Worm (Caenorhabditis elegans) whole organism, L4 larva: ENCODE results near the gene T27E7.4.

Source experiments
- F26F4.8 ChIP-seq: fragments of 200-800 bp; sonication (Bioruptor generic); conservative IDR thresholded peaks from 2 replicates; pipeline ENCODE4 v1.3.6; 2022; ENCODE audit warnings: missing genetic modification characterization, missing compliant biosample characterization
- F44E2.7 ChIP-seq: fragments of 200-800 bp; sonication (Bioruptor generic); IDR thresholded peaks from 2 replicates; pipeline ENCODE4 v2.1.2; 2022; ENCODE audit warnings: missing genetic modification characterization, missing compliant biosample characterization
- R02D3.7 ChIP-seq: fragments of 150-350 bp; sonication (generic microtip); optimal IDR thresholded peaks from 3 replicates; lab custom pipeline; 2014; ENCODE audit warnings: missing biosample characterization, missing genetic modification characterization
- T20F7.1 ChIP-seq: fragments of 200-800 bp; sonication (Bioruptor generic); optimal IDR thresholded peaks from 2 replicates; lab custom pipeline; 2018; ENCODE audit warnings: mild to moderate bottlenecking, missing genetic modification characterization, missing compliant biosample characterization
- Y105C5A.15 ChIP-seq: fragments of 200-800 bp; sonication (Bioruptor generic); IDR thresholded peaks from 2 replicates; pipeline ENCODE4 v1.3.6; 2022; ENCODE audit warnings: missing genetic modification characterization, missing compliant biosample characterization
- Y48G9A.11 ChIP-seq: fragments of 200-800 bp; sonication (Bioruptor generic); IDR thresholded peaks from 2 replicates; pipeline ENCODE4 v1.3.6; 2022; ENCODE audit warnings: missing genetic modification reagents, missing genetic modification characterization, missing compliant biosample characterization
- ZK546.5 ChIP-seq, 2 experiments: sonication (generic microtip); optimal IDR thresholded peaks; 2 replicates each; lab custom pipeline; 2017; ENCODE audit warnings: missing biosample characterization in 2 of 2, missing genetic modification characterization in 2 of 2
- aly-2 ChIP-seq: sonication (generic microtip); optimal IDR thresholded peaks from 2 replicates; lab custom pipeline; 2018; ENCODE audit warnings: missing biosample characterization, missing genetic modification characterization
- arid-1 ChIP-seq: fragments of 200-800 bp; sonication (Bioruptor generic); conservative IDR thresholded peaks from 2 replicates; pipeline ENCODE4 v1.3.6; 2022; ENCODE audit warnings: missing genetic modification reagents, missing genetic modification characterization, missing compliant biosample characterization
- attf-4 ChIP-seq: sonication (generic microtip); optimal IDR thresholded peaks from 3 replicates; lab custom pipeline; 2017; ENCODE audit warnings: missing biosample characterization, missing genetic modification characterization
- ceh-28 ChIP-seq: fragments of 150-350 bp; optimal IDR thresholded peaks from 2 replicates; lab custom pipeline; 2014; ENCODE audit warnings: missing biosample characterization, missing genetic modification reagents, missing genetic modification characterization
- ceh-44 ChIP-seq: fragments of 200-800 bp; sonication (Bioruptor generic); IDR thresholded peaks from 2 replicates; pipeline ENCODE4 v1.3.6; 2022; ENCODE audit warnings: missing genetic modification reagents, missing genetic modification characterization, missing compliant biosample characterization
- ceh-62 ChIP-seq: sonication (generic microtip); optimal IDR thresholded peaks from 2 replicates; lab custom pipeline; 2017; ENCODE audit warnings: missing biosample characterization, missing genetic modification characterization
- ces-1 ChIP-seq: fragments of 150-350 bp; sonication (generic microtip); optimal IDR thresholded peaks from 4 replicates; lab custom pipeline; 2014; ENCODE audit warnings: missing biosample characterization, missing genetic modification reagents, missing genetic modification characterization
- cey-2 ChIP-seq: sonication (generic microtip); optimal IDR thresholded peaks from 3 replicates; lab custom pipeline; 2017; ENCODE audit warnings: missing genetic modification characterization, mild to moderate bottlenecking, missing compliant biosample characterization, antibody characterized with exemption, borderline replicate concordance; ENCODE audit not compliant: insufficient read depth
- daf-16 ChIP-seq, 3 experiments: sonication (generic microtip); optimal IDR thresholded peaks; 2 replicates each; lab custom pipeline; 2016 to 2017; ENCODE audit warnings: missing genetic modification characterization in 3 of 3, missing genetic modification reagents in 3 of 3, mild to moderate bottlenecking in 2 of 3, missing compliant biosample characterization in 2 of 3, missing biosample characterization in 1 of 3, moderate library complexity in 1 of 3
- dmd-8 ChIP-seq: fragments of 200-800 bp; sonication (Bioruptor generic); IDR thresholded peaks from 2 replicates; pipeline ENCODE4 v1.3.6; 2022; ENCODE audit warnings: missing genetic modification characterization, missing compliant biosample characterization
- duxl-1 ChIP-seq: sonication (generic microtip); optimal IDR thresholded peaks from 2 replicates; lab custom pipeline; 2016; ENCODE audit warnings: mild to moderate bottlenecking, missing genetic modification characterization, moderate library complexity, missing compliant biosample characterization; ENCODE audit not compliant: poor library complexity
- hlh-11 ChIP-seq: fragments of 200-800 bp; sonication (Bioruptor generic); optimal IDR thresholded peaks from 2 replicates; lab custom pipeline; 2018; ENCODE audit warnings: mild to moderate bottlenecking, missing genetic modification characterization, missing compliant biosample characterization
- hlh-30 ChIP-seq: sonication (generic microtip); optimal IDR thresholded peaks from 2 replicates; lab custom pipeline; 2017; ENCODE audit warnings: antibody characterized with exemption, mild to moderate bottlenecking, missing genetic modification characterization, missing compliant biosample characterization; ENCODE audit not compliant: insufficient read depth
- hmg-1.1 ChIP-seq: fragments of 200-800 bp; sonication (Bioruptor generic); IDR thresholded peaks from 2 replicates; pipeline ENCODE4 v1.3.6; 2022; ENCODE audit warnings: missing genetic modification reagents, missing genetic modification characterization, missing compliant biosample characterization
- lin-13 ChIP-seq: fragments of 150-350 bp; optimal IDR thresholded peaks from 2 replicates; lab custom pipeline; 2014; ENCODE audit warnings: missing biosample characterization, missing genetic modification reagents, missing genetic modification characterization
- lsy-2 ChIP-seq, 2 experiments: fragments of 150-350 bp in 1 of 2; sonication (generic microtip) in 1 of 2; optimal IDR thresholded peaks; 2 replicates each; lab custom pipeline; 2014 to 2017; ENCODE audit warnings: missing biosample characterization in 2 of 2, missing genetic modification characterization in 2 of 2
- madf-5 ChIP-seq, 2 experiments: fragments of 200-800 bp; sonication (Bioruptor generic); IDR thresholded peaks; 2 replicates each; pipeline ENCODE4 v1.3.6; 2022; ENCODE audit warnings: missing compliant biosample characterization in 2 of 2, missing genetic modification characterization in 2 of 2
- madf-9 ChIP-seq: fragments of 200-800 bp; sonication (Bioruptor generic); conservative IDR thresholded peaks from 2 replicates; pipeline ENCODE4 v1.3.6; 2022; ENCODE audit warnings: missing genetic modification reagents, missing genetic modification characterization, missing compliant biosample characterization
- mes-2 ChIP-seq: sonication (generic microtip); optimal IDR thresholded peaks from 2 replicates; lab custom pipeline; 2016; ENCODE audit warnings: missing genotype, mild to moderate bottlenecking, missing genetic modification characterization, missing compliant biosample characterization; ENCODE audit not compliant: poor library complexity, severe bottlenecking
- mxl-2 ChIP-seq: fragments of 200-800 bp; sonication (Bioruptor generic); conservative IDR thresholded peaks from 2 replicates; pipeline ENCODE4 v1.3.6; 2022; ENCODE audit warnings: missing genetic modification reagents, missing genetic modification characterization, missing compliant biosample characterization
- mxl-3 ChIP-seq: fragments of 200-800 bp; sonication (Bioruptor generic); optimal IDR thresholded peaks from 2 replicates; lab custom pipeline; 2018; ENCODE audit warnings: mild to moderate bottlenecking, missing genetic modification characterization, missing compliant biosample characterization
- nhr-10 ChIP-seq: fragments of 150-350 bp; optimal IDR thresholded peaks from 2 replicates; lab custom pipeline; 2014; ENCODE audit warnings: missing biosample characterization, missing genetic modification characterization
- nhr-11 ChIP-seq: fragments of 150-350 bp; optimal IDR thresholded peaks from 2 replicates; lab custom pipeline; 2014; ENCODE audit warnings: missing biosample characterization, missing genetic modification characterization
- nhr-111 ChIP-seq: fragments of 200-800 bp; sonication (Bioruptor generic); optimal IDR thresholded peaks from 2 replicates; lab custom pipeline; 2018; ENCODE audit warnings: mild to moderate bottlenecking, missing genetic modification characterization, missing compliant biosample characterization
- nhr-41 ChIP-seq: fragments of 200-800 bp; sonication (Bioruptor generic); IDR thresholded peaks from 2 replicates; pipeline ENCODE4 v1.3.6; 2022; ENCODE audit warnings: missing genetic modification reagents, missing genetic modification characterization, missing compliant biosample characterization
- nhr-6 ChIP-seq: fragments of 150-350 bp; optimal IDR thresholded peaks from 2 replicates; lab custom pipeline; 2014; ENCODE audit warnings: missing biosample characterization, missing genetic modification characterization
- php-3 ChIP-seq: fragments of 200-800 bp; sonication (Bioruptor generic); IDR thresholded peaks from 2 replicates; pipeline ENCODE4 v1.3.6; 2022; ENCODE audit warnings: missing genetic modification reagents, missing genetic modification characterization, missing compliant biosample characterization
- sdz-12 ChIP-seq: fragments of 200-800 bp; sonication (Bioruptor generic); optimal IDR thresholded peaks from 2 replicates; lab custom pipeline; 2018; ENCODE audit warnings: mild to moderate bottlenecking, missing genetic modification characterization, missing compliant biosample characterization
- snpc-4 ChIP-seq: fragments of 150-350 bp; optimal IDR thresholded peaks from 2 replicates; lab custom pipeline; 2014; ENCODE audit warnings: missing biosample characterization, missing genetic modification characterization
- spr-1 ChIP-seq: sonication (generic microtip); optimal IDR thresholded peaks from 2 replicates; lab custom pipeline; 2016; ENCODE audit warnings: mild to moderate bottlenecking, missing genetic modification characterization, missing compliant biosample characterization
- tag-97 ChIP-seq: fragments of 200-800 bp; sonication (Bioruptor generic); IDR thresholded peaks from 2 replicates; pipeline ENCODE4 v1.3.6; 2022; ENCODE audit warnings: missing genetic modification characterization, missing compliant biosample characterization
- unc-39 ChIP-seq: sonication (generic microtip); optimal IDR thresholded peaks from 2 replicates; lab custom pipeline; 2017; ENCODE audit warnings: missing biosample characterization, missing genetic modification characterization
- unc-62 ChIP-seq, 3 experiments: fragments of 150-350 bp in 1 of 3; sonication (generic microtip); optimal IDR thresholded peaks in 2 of 3; peaks in 1 of 3; 1 replicate in 1 of 3; 2 replicates in 2 of 3; lab custom pipeline; 2014 to 2017; ENCODE audit warnings: missing biosample characterization in 3 of 3, missing genetic modification characterization in 3 of 3, missing genetic modification reagents in 3 of 3, missing genotype in 1 of 3
- vab-7 ChIP-seq: fragments of 200-800 bp; sonication (Bioruptor generic); IDR thresholded peaks from 2 replicates; pipeline ENCODE4 v1.3.6; 2022; ENCODE audit warnings: missing genetic modification reagents, missing genetic modification characterization, missing compliant biosample characterization
- zip-11 ChIP-seq: fragments of 200-800 bp; sonication (Bioruptor generic); IDR thresholded peaks from 2 replicates; pipeline ENCODE4 v1.3.6; 2022; ENCODE audit warnings: missing genetic modification characterization, missing compliant biosample characterization
- ztf-11 ChIP-seq: fragments of 150-350 bp; optimal IDR thresholded peaks from 2 replicates; lab custom pipeline; 2014; ENCODE audit warnings: missing biosample characterization, missing genetic modification characterization

Gene T27E7.4

DNA sequence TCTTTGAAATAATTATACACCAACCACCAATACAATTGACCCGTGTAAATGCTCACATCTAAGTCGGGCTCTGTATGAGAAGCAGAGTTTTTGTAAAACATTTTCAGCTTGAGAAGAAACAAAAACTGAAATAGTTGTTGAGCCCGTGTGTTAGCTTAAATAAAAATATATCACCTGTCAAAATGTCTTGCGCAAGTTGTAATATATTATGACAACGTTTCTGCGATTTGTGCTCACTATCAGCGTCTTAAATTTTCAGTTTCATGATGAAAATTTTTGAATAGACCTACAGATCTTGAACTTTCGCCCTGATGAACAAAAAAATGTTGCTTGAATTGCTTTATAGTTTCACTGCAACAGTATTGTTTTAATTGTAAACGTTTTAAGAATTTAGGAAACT lies at the start of gene T27E7.4:
Gene T27E7.4 (minus strand): TSS at position 101 of the 400 bp plus-strand sequence.
- no peak for TF ChIP-seq madf-5 (GFP tag; IDR thresholded peaks at IDR 0.05; lab: Robert Waterston, UW)
- no peak for TF ChIP-seq F44E2.7
- TF ChIP-seq Y48G9A.11 (GFP tag; lab: Robert Waterston, UW): no peak
- TF ChIP-seq ceh-62 (tag; lab: Kevin White, UChicago): no peak
- TF ChIP-seq daf-16 (GFP tag; optimal IDR thresholded peaks at IDR 0.05; lab: Kevin White, UChicago): no peak
- TF ChIP-seq daf-16 (tag; optimal IDR thresholded peaks at IDR 0.05; lab: Kevin White, UChicago): no peak
- TF ChIP-seq mxl-3 (GFP tag; lab: Kevin White, UChicago): no peak
- TF ChIP-seq nhr-111 (GFP tag; lab: Kevin White, UChicago): no peak
- no peak for TF ChIP-seq cey-2 (tag; lab: Kevin White, UChicago)
- TF ChIP-seq hmg-1.1: no peak
- no peak for TF ChIP-seq ces-1 (GFP tag; lab: Kevin White, UChicago)
- no peak for TF ChIP-seq ztf-11 (tag; lab: Kevin White, UChicago)

DNA sequence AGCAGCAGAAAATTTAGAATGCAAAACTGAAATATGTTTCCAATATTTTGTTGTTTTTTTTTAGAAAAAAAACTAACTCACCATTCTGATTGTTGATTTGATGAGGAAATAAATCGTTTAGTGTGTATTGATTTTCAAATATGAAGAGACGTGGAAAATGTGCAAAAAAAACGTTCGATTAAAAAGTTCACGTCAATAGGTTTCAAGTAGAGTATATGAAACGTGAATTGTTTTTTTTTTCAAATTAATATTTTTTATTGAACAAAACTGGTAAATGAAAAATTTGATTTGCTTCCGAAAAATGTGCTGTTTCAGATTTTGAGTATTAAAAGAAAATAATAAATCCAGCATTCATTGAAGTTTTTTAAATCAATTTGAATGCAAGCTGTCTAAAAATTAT lies 46.1 kb upstream of the T27E7.4 start, which contains the start of gene irld-18:
Gene irld-18 (minus strand): TSS at position 101 of the 400 bp plus-strand sequence.
- TF ChIP-seq spr-1 (tag; lab: Kevin White, UChicago): no peak
- TF ChIP-seq T20F7.1 (GFP tag; lab: Kevin White, UChicago): no peak
- TF ChIP-seq snpc-4 (tag; lab: Kevin White, UChicago): no peak
- no peak for TF ChIP-seq R02D3.7 (tag; lab: Kevin White, UChicago)
- TF ChIP-seq attf-4 (tag; lab: Kevin White, UChicago): no peak
- no peak for TF ChIP-seq madf-9 (GFP tag; lab: Robert Waterston, UW)

DNA sequence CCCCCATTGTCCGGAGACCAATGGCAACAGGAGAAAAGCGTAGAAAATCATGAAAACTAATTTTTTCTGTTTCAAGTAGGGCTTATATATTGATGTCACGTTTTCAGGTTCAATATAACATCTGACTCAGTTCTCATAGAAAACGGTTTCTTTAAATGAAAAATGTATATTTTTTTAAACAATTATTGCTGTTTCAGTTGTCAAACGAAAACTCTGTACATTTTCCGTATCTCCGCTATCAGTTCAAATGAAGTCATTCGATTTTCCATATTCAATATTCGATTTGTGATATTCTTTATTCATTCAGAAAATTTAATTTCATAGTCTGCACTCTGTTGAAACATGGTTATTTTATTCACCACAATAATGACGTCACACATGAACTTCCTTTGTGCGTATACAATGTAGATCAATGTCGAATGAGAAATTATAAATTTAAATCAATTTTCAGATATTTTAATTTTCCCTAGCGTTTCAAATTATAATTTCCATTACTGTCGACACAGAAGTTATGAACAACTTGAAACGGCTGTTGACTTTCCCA lies 43.9 kb upstream of the T27E7.4 start, which contains the start of gene Y57G11B.8:
Gene Y57G11B.8 (minus strand): TSS at position 51 of the 544 bp plus-strand sequence.
- TF ChIP-seq mxl-2 (GFP tag; lab: Robert Waterston, UW) (no peak), ceh-44 (GFP tag; lab: Robert Waterston, UW) (no peak), sdz-12 (GFP tag; lab: Kevin White, UChicago) (no peak), Y105C5A.15 (no peak), unc-62 (GFP tag; optimal IDR thresholded peaks at IDR 0.05 in 1 of 2; lab: Kevin White, UChicago) (peak in 1 of 2 experiments; percentile 93), unc-62 (tag; optimal IDR thresholded peaks at IDR 0.05; lab: Kevin White, UChicago) (no peak), zip-11 (no peak), tag-97 (GFP tag; lab: Robert Waterston, UW) (no peak), unc-39 (tag; lab: Kevin White, UChicago) (no peak)

DNA sequence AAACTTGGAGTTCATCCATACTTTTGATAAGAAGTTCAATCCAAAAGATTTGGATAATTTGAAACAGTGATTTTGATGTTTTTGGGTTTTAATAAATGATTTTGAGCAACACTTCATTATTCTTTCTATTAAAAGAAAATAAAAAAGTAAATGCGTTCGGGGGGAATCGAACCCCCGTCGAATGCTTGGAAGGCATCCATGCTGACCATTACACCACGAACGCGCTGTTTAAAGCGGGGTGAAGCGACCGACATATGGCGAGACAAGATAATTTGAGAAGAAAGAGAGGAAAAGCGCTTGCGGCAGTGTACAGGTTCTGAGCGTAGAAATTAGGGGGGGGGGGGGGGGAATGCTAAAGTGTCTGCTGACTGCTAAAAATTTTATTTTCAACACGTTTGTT lies 41.6 kb upstream of the T27E7.4 start:
- TF ChIP-seq vab-7 (GFP tag; lab: Robert Waterston, UW) (no peak; the same call in 1 of the 2 replicates), duxl-1 (tag; lab: Kevin White, UChicago) (no peak), dmd-8 (GFP tag; lab: Robert Waterston, UW) (no peak), arid-1 (peak; percentile 59), hlh-11 (tag; lab: Kevin White, UChicago) (no peak), nhr-10 (tag; lab: Kevin White, UChicago) (no peak), F26F4.8 (GFP tag; lab: Robert Waterston, UW) (no peak; the same call in 1 of the 2 replicates), php-3 (no peak; the same call in 1 of the 2 replicates), ceh-28 (no peak), hlh-30 (tag; lab: Kevin White, UChicago) (no peak), attf-4 (tag; lab: Kevin White, UChicago) (no peak), T20F7.1 (GFP tag; lab: Kevin White, UChicago) (peak; percentile 29), daf-16 (GFP tag; optimal IDR thresholded peaks at IDR 0.05; lab: Kevin White, UChicago) (peak in 1 of 2 experiments; percentile 70), daf-16 (tag; optimal IDR thresholded peaks at IDR 0.05; lab: Kevin White, UChicago) (no peak), nhr-11 (tag; lab: Kevin White, UChicago) (no peak), lin-13 (GFP tag; lab: Kevin White, UChicago) (no peak), nhr-41 (GFP tag; lab: Robert Waterston, UW) (no peak), ZK546.5 (tag; optimal IDR thresholded peaks at IDR 0.05; lab: Kevin White, UChicago) (no peak), mes-2 (tag; lab: Kevin White, UChicago) (no peak), F44E2.7 (no peak), lsy-2 (tag; optimal IDR thresholded peaks at IDR 0.05; lab: Kevin White, UChicago) (no peak), aly-2 (tag; lab: Kevin White, UChicago) (no peak), zip-11 (no peak), nhr-6 (peak; percentile 1)
